Worm (Caenorhabditis elegans): ENCODE data around the gene C06C3.7.

DNA sequence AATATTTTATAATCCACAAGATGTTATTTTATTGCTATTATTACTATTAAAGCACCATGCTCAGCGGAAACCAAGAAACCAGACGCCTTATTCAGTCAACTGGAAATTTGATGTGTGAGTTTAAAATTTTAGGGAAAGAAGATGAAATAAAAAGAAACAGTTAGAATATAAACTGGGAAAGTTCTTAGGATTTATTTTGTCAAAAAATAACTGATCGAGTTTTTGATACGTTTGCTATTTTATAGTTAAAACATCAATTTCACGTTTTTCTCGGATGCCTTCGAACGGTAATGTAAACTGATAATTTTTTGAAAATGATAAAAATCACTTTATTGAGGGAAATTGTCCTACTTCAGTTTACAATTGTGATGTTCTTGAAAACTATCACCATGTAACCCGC, 12.9 kb upstream of the C06C3.7 start, which contains the start of gene C06C3.3:
- TF ChIP-seq dpl-1 (GFP tag; optimal IDR thresholded peaks at IDR 0.05) (no peak), lag-1 (GFP tag; IDR thresholded peaks at IDR 0.05) (no peak), madf-10 (tag; optimal IDR thresholded peaks at IDR 0.05) (no peak), rec-8 (tag; optimal IDR thresholded peaks at IDR 0.05) (no peak), Y95B8A.8 (GFP tag; IDR thresholded peaks at IDR 0.05) (no peak), sea-2 (GFP tag; IDR thresholded peaks at IDR 0.05) (no peak), F52B5.7 (tag; optimal IDR thresholded peaks at IDR 0.05) (no peak), unc-62 (GFP tag; optimal IDR thresholded peaks at IDR 0.05) (no peak), hsf-1 (GFP tag; IDR thresholded peaks at IDR 0.05) (no peak), ceh-27 (GFP tag; optimal IDR thresholded peaks at IDR 0.05) (no peak), Y67H2A.10 (GFP tag; conservative IDR thresholded peaks at IDR 0.05) (no peak)
